Worm (Caenorhabditis elegans) whole organism, L4 larva: ENCODE data around the gene skr-14.
"Not testable (repeated sequence)": the region's sequence is repeated elsewhere in the genome, so short reads cannot be mapped to it uniquely, and the experiment has no call there.

Source experiments
- F44E2.7 ChIP-seq: fragments of 200-800 bp; sonication (Bioruptor generic); IDR thresholded peaks from 2 replicates; pipeline ENCODE4 v2.1.2; 2022; ENCODE audit warnings: missing genetic modification characterization, missing compliant biosample characterization
- F49E8.2 ChIP-seq: sonication (generic microtip); optimal IDR thresholded peaks from 2 replicates; lab custom pipeline; 2016; ENCODE audit warnings: missing compliant biosample characterization, mild to moderate bottlenecking, missing genetic modification characterization, borderline replicate concordance
- R02D3.7 ChIP-seq: fragments of 150-350 bp; sonication (generic microtip); optimal IDR thresholded peaks from 3 replicates; lab custom pipeline; 2014; ENCODE audit warnings: missing biosample characterization, missing genetic modification characterization
- Y105C5A.15 ChIP-seq: fragments of 200-800 bp; sonication (Bioruptor generic); IDR thresholded peaks from 2 replicates; pipeline ENCODE4 v1.3.6; 2022; ENCODE audit warnings: missing genetic modification characterization, missing compliant biosample characterization
- Y5F2A.4 ChIP-seq: fragments of 200-800 bp; sonication (Bioruptor generic); optimal IDR thresholded peaks from 2 replicates; lab custom pipeline; 2018; ENCODE audit warnings: mild to moderate bottlenecking, missing genetic modification characterization, missing compliant biosample characterization
- ZK337.2 ChIP-seq: fragments of 200-800 bp; sonication (Bioruptor generic); IDR thresholded peaks from 2 replicates; pipeline ENCODE4 v1.3.6; 2022; ENCODE audit warnings: missing genetic modification reagents, missing genetic modification characterization, missing compliant biosample characterization
- ZK546.5 ChIP-seq, 2 experiments: sonication (generic microtip); optimal IDR thresholded peaks; 2 replicates each; lab custom pipeline; 2017; ENCODE audit warnings: missing biosample characterization in 2 of 2, missing genetic modification characterization in 2 of 2
- aha-1 ChIP-seq: fragments of 150-350 bp; peaks from one replicate; lab custom pipeline; 2014; ENCODE audit warnings: missing biosample characterization, missing genetic modification characterization
- aly-2 ChIP-seq: sonication (generic microtip); optimal IDR thresholded peaks from 2 replicates; lab custom pipeline; 2018; ENCODE audit warnings: missing biosample characterization, missing genetic modification characterization
- cey-2 ChIP-seq: sonication (generic microtip); optimal IDR thresholded peaks from 3 replicates; lab custom pipeline; 2017; ENCODE audit warnings: missing genetic modification characterization, mild to moderate bottlenecking, missing compliant biosample characterization, antibody characterized with exemption, borderline replicate concordance; ENCODE audit not compliant: insufficient read depth
- daf-12 ChIP-seq: fragments of 150-350 bp; optimal IDR thresholded peaks from 2 replicates; lab custom pipeline; 2014; ENCODE audit warnings: missing biosample characterization, missing genetic modification reagents, missing genetic modification characterization
- dve-1 ChIP-seq: sonication (generic microtip); optimal IDR thresholded peaks from 2 replicates; lab custom pipeline; 2017; ENCODE audit warnings: antibody characterized with exemption, mild to moderate bottlenecking, missing genetic modification characterization, missing compliant biosample characterization; ENCODE audit not compliant: insufficient read depth
- hif-1 ChIP-seq, 2 experiments: sonication (generic microtip); optimal IDR thresholded peaks; 2 replicates each; lab custom pipeline; 2016 to 2017; ENCODE audit warnings: missing compliant biosample characterization in 2 of 2, missing genetic modification characterization in 2 of 2, missing genetic modification reagents in 2 of 2, missing genotype in 2 of 2, mild to moderate bottlenecking in 1 of 2
- jun-1 ChIP-seq: fragments of 150-350 bp; optimal IDR thresholded peaks from 2 replicates; lab custom pipeline; 2014; ENCODE audit warnings: missing biosample characterization, missing genetic modification reagents, missing genetic modification characterization
- lin-13 ChIP-seq: fragments of 150-350 bp; optimal IDR thresholded peaks from 2 replicates; lab custom pipeline; 2014; ENCODE audit warnings: missing biosample characterization, missing genetic modification reagents, missing genetic modification characterization
- lin-29 ChIP-seq: fragments of 200-800 bp; sonication (Bioruptor generic); IDR thresholded peaks from 2 replicates; pipeline ENCODE4 v1.3.6; 2022; ENCODE audit warnings: missing genetic modification reagents, missing genetic modification characterization, missing compliant biosample characterization
- lin-39 ChIP-seq: fragments of 150-350 bp; optimal IDR thresholded peaks from 2 replicates; lab custom pipeline; 2014; ENCODE audit warnings: missing biosample characterization, missing genetic modification reagents, missing genetic modification characterization
- lsy-2 ChIP-seq, 2 experiments: fragments of 150-350 bp in 1 of 2; sonication (generic microtip) in 1 of 2; optimal IDR thresholded peaks; 2 replicates each; lab custom pipeline; 2014 to 2017; ENCODE audit warnings: missing biosample characterization in 2 of 2, missing genetic modification characterization in 2 of 2
- mes-2 ChIP-seq: sonication (generic microtip); optimal IDR thresholded peaks from 2 replicates; lab custom pipeline; 2016; ENCODE audit warnings: missing genotype, mild to moderate bottlenecking, missing genetic modification characterization, missing compliant biosample characterization; ENCODE audit not compliant: poor library complexity, severe bottlenecking
- mxl-2 ChIP-seq: fragments of 200-800 bp; sonication (Bioruptor generic); conservative IDR thresholded peaks from 2 replicates; pipeline ENCODE4 v1.3.6; 2022; ENCODE audit warnings: missing genetic modification reagents, missing genetic modification characterization, missing compliant biosample characterization
- mxl-3 ChIP-seq: fragments of 200-800 bp; sonication (Bioruptor generic); optimal IDR thresholded peaks from 2 replicates; lab custom pipeline; 2018; ENCODE audit warnings: mild to moderate bottlenecking, missing genetic modification characterization, missing compliant biosample characterization
- nhr-10 ChIP-seq: fragments of 150-350 bp; optimal IDR thresholded peaks from 2 replicates; lab custom pipeline; 2014; ENCODE audit warnings: missing biosample characterization, missing genetic modification characterization
- nhr-11 ChIP-seq: fragments of 150-350 bp; optimal IDR thresholded peaks from 2 replicates; lab custom pipeline; 2014; ENCODE audit warnings: missing biosample characterization, missing genetic modification characterization
- nhr-111 ChIP-seq: fragments of 200-800 bp; sonication (Bioruptor generic); optimal IDR thresholded peaks from 2 replicates; lab custom pipeline; 2018; ENCODE audit warnings: mild to moderate bottlenecking, missing genetic modification characterization, missing compliant biosample characterization
- nhr-237 ChIP-seq: sonication (generic microtip); optimal IDR thresholded peaks from 2 replicates; lab custom pipeline; 2017; ENCODE audit warnings: missing biosample characterization, missing genetic modification characterization
- nhr-42 ChIP-seq: fragments of 200-800 bp; sonication (Bioruptor generic); IDR thresholded peaks from 2 replicates; pipeline ENCODE4 v1.3.6; 2022; ENCODE audit warnings: missing genetic modification characterization, missing compliant biosample characterization
- nhr-76 ChIP-seq: fragments of 150-350 bp; optimal IDR thresholded peaks from 2 replicates; lab custom pipeline; 2014; ENCODE audit warnings: missing biosample characterization, missing genetic modification characterization
- saeg-2 ChIP-seq: fragments of 200-800 bp; sonication (Bioruptor generic); IDR thresholded peaks from 2 replicates; pipeline ENCODE4 v1.3.6; 2022; ENCODE audit warnings: missing genetic modification reagents, missing genetic modification characterization, missing compliant biosample characterization
- set-16 ChIP-seq: fragments of 200-800 bp; sonication (Bioruptor generic); IDR thresholded peaks from 2 replicates; pipeline ENCODE4 v1.3.6; 2022; ENCODE audit warnings: missing genetic modification reagents, missing genetic modification characterization, missing compliant biosample characterization
- tra-1 ChIP-seq: fragments of 200-800 bp; sonication (Bioruptor generic); IDR thresholded peaks from 2 replicates; pipeline ENCODE4 v1.3.6; 2022; ENCODE audit warnings: missing genetic modification reagents, missing genetic modification characterization, missing compliant biosample characterization
- unc-130 ChIP-seq: sonication (generic microtip); optimal IDR thresholded peaks from 2 replicates; lab custom pipeline; 2016; ENCODE audit warnings: missing genetic modification reagents, missing genetic modification characterization, missing compliant biosample characterization
- unc-62 ChIP-seq, 3 experiments: fragments of 150-350 bp in 1 of 3; sonication (generic microtip); optimal IDR thresholded peaks in 2 of 3; peaks in 1 of 3; 1 replicate in 1 of 3; 2 replicates in 2 of 3; lab custom pipeline; 2014 to 2017; ENCODE audit warnings: missing biosample characterization in 3 of 3, missing genetic modification characterization in 3 of 3, missing genetic modification reagents in 3 of 3, missing genotype in 1 of 3
- zfp-2 ChIP-seq: sonication (generic microtip); optimal IDR thresholded peaks from 2 replicates; lab custom pipeline; 2016; ENCODE audit warnings: mild to moderate bottlenecking, missing genetic modification characterization, missing compliant biosample characterization
- zip-11 ChIP-seq: fragments of 200-800 bp; sonication (Bioruptor generic); IDR thresholded peaks from 2 replicates; pipeline ENCODE4 v1.3.6; 2022; ENCODE audit warnings: missing genetic modification characterization, missing compliant biosample characterization
- ztf-11 ChIP-seq: fragments of 150-350 bp; optimal IDR thresholded peaks from 2 replicates; lab custom pipeline; 2014; ENCODE audit warnings: missing biosample characterization, missing genetic modification characterization
- ztf-7 ChIP-seq: fragments of 150-350 bp; optimal IDR thresholded peaks from 2 replicates; lab custom pipeline; 2014; ENCODE audit warnings: missing biosample characterization, missing genetic modification characterization

Gene skr-14

DNA sequence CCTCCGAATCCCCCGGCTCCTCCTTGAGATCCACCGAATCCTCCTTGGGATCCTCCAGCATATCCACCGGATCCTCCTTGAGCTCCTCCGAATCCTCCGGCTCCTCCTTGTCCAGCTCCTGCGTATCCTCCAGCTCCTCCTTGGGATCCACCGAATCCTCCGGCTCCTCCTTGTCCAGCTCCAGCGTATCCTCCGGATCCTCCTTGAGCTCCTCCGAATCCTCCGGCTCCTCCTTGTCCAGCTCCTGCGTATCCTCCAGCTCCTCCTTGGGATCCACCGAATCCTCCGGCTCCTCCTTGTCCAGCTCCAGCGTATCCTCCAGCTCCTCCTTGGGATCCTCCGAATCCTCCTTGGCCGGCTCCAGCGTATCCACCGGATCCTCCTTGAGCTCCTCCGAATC, 10.8 kb upstream of the skr-14 start:
- TF ChIP-seq unc-62 (GFP tag; optimal IDR thresholded peaks at IDR 0.05 in 1 of 2; lab: Kevin White, UChicago) (peak in 1 of 2 experiments; percentile 22), set-16 (peak; percentile 46; the same call in 1 of the 2 replicates)
- TF ChIP-seq unc-62 (tag; optimal IDR thresholded peaks at IDR 0.05; lab: Kevin White, UChicago), result not testable (repeated sequence)

DNA sequence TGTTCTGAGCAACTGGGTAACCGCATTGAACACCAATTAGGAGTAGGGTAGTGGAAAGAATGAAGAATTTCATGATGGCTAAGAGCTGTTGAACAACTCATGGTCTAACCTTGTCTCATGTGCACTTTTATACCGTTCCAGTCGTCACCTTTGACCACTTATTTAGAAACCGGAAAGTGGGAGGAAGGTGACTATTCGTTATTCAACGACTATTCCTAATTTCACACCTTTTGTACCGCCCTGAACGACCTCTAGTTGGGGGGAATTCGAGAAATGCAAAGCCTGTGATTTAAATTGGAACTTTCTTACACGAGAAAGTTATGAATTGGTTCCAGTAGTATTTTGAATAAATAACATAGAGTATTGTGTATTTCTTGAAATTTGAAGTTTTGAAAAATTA, 8.2 kb upstream of the skr-14 start, which contains the start of gene Y47D7A.12:
Gene Y47D7A.12, minus strand, starts transcription at position 101 of the 400 bp plus-strand sequence.
- TF ChIP-seq F44E2.7 (GFP tag; lab: Robert Waterston, UW) (no peak), nhr-76 (tag; lab: Kevin White, UChicago) (no peak), mxl-3 (GFP tag; lab: Kevin White, UChicago) (no peak), cey-2 (tag; lab: Kevin White, UChicago) (no peak), nhr-42 (GFP tag; lab: Robert Waterston, UW) (no peak)

DNA sequence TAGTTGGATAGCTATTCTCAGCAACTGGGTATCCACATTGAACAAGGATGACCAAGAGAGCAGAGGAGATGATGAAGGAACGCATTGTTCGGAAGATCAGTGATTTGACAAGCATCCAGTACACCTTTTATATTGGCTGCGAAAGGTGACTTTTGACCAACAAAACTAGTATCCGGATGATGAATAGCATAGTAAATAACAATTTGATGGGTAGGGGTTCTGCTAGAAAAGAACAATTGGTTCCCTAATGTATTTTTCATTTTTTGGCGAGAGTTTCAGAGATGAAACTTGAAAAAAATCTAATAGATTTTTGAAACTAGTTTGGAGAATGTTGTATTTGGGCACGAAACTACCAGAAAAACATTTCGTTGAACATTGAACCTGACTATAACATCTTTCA, 6.8 kb upstream of the skr-14 start, which contains the start of gene Y47D7A.11:
Gene Y47D7A.11, minus strand, starts transcription at position 101 of the 400 bp plus-strand sequence.
- TF ChIP-seq lin-13 (GFP tag; lab: Kevin White, UChicago), result no peak
- TF ChIP-seq nhr-11 (tag; lab: Kevin White, UChicago), result no peak
- peak in 1 of 2 experiments; percentile 28 for TF ChIP-seq unc-62 (GFP tag; optimal IDR thresholded peaks at IDR 0.05 in 1 of 2; lab: Kevin White, UChicago)
- TF ChIP-seq unc-62 (tag; optimal IDR thresholded peaks at IDR 0.05; lab: Kevin White, UChicago), result no peak
- no peak for TF ChIP-seq cey-2 (tag; lab: Kevin White, UChicago)
- TF ChIP-seq ztf-7 (tag; lab: Kevin White, UChicago), result no peak
- TF ChIP-seq, all 104 proteins: peak for 1

DNA sequence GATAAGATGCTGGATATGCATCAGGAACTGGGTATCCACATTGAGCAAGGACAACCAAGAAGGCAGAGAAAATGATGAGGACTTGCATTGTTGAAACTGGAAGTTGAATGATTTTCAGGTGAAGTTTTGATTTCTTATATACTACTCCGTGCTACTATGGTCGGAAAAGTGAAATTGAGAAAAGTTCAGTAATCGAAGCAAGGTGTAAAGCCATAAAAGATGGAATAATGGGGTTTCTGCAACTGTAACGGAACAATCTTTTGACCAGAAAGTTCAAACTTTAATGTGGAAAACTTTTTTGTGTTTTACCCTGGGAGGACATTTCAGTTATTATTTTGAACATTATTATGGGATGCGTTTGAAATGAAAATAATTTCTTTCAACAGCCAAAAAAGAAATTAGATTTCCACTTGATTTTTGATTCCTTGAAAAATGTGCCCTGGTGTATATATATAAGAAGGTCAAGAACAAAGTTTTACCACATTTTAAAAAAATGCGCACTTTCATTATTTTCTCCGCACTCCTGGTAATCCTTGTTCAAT, 2.6 kb upstream of the skr-14 start, which contains the start of the genes Y47D7A.9 and Y47D7A.19:
Gene Y47D7A.9, minus strand, starts transcription at position 101 of the 542 bp plus-strand sequence.
Gene Y47D7A.19, plus strand, starts transcription at position 492 of the 542 bp plus-strand sequence.
- no peak for TF ChIP-seq nhr-237
- TF ChIP-seq aly-2, result no peak
- TF ChIP-seq ZK546.5 (tag; optimal IDR thresholded peaks at IDR 0.05; lab: Kevin White, UChicago), result no peak
- TF ChIP-seq ZK337.2, result no peak
- TF ChIP-seq ztf-11, result no peak
- no peak for TF ChIP-seq dve-1 (tag; lab: Kevin White, UChicago)
- no peak for TF ChIP-seq F49E8.2 (tag; lab: Kevin White, UChicago)
- no peak for TF ChIP-seq lin-39 (tag; lab: Kevin White, UChicago)
- no peak for TF ChIP-seq tra-1 (GFP tag; lab: Robert Waterston, UW)
- TF ChIP-seq Y5F2A.4 (GFP tag; lab: Kevin White, UChicago), result no peak
- TF ChIP-seq saeg-2, result no peak
- no peak for TF ChIP-seq zip-11 (GFP tag; lab: Robert Waterston, UW)
- TF ChIP-seq zfp-2 (tag; lab: Kevin White, UChicago), result no peak
- no peak for TF ChIP-seq lin-29 (GFP tag; lab: Robert Waterston, UW)
- no peak for TF ChIP-seq hif-1 (tag; optimal IDR thresholded peaks at IDR 0.05; lab: Kevin White, UChicago)
- TF ChIP-seq daf-12 (tag; lab: Kevin White, UChicago), result no peak
- TF ChIP-seq nhr-111 (GFP tag; lab: Kevin White, UChicago), result no peak
- TF ChIP-seq nhr-10, result no peak

DNA sequence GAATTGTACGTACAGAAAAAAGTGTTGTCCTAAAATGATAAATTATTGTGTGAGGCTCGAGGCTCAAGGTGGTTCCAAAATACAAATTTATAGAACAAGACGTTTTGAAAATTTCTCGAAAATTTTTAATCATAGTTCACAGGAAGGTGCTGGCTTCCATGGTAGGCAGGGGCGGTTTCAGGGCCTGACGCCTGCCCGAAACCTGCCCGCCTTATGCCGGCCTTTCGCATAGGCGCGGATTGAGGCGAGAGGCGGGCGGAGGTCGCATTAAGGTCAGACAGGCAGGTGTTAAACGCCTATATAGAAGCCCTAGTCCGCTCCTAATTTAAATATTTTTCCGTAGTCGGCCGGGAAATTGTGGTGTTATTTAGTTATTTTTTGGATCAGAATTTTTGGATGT, 1.7 kb upstream of the skr-14 start:
- TF ChIP-seq set-16 (peak; percentile 63; the same call in 1 of the 2 replicates), aha-1 (tag; lab: Kevin White, UChicago) (no peak)

DNA sequence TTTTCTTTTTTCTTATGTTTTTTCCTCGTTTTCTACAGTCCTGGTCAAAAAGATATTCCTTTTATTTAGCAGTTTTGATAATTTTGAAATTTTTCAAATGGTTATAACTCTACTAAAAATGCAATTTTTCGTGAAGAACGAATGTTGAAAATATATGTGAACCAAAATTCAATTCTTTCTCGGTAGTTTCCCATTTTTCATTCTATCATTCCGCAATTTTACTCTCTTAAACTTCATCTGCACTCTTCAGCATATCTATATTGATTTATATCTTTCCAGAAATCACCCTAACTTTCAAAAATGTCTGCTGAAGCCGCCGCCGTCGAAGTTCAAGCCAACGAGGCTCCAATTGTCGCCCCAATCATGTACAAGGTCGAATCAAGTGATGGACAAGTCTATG, 752 bp upstream of the skr-14 start, which contains the start of gene skr-7:
Gene skr-7, plus strand, starts transcription at position 301 of the 400 bp plus-strand sequence.
- TF ChIP-seq mxl-2, result no peak
- no peak for TF ChIP-seq R02D3.7 (tag; lab: Kevin White, UChicago)
- TF ChIP-seq jun-1 (tag; lab: Kevin White, UChicago), result no peak
- TF ChIP-seq unc-130, result no peak
- TF ChIP-seq ZK337.2, result no peak
- no peak for TF ChIP-seq lsy-2 (tag; optimal IDR thresholded peaks at IDR 0.05; lab: Kevin White, UChicago)
- TF ChIP-seq hif-1 (tag; optimal IDR thresholded peaks at IDR 0.05; lab: Kevin White, UChicago), result no peak
- no peak for TF ChIP-seq ztf-7 (tag; lab: Kevin White, UChicago)
- TF ChIP-seq aly-2, result no peak
- TF ChIP-seq Y105C5A.15 (GFP tag; lab: Robert Waterston, UW), result no peak
- TF ChIP-seq nhr-10, result no peak
- TF ChIP-seq Y5F2A.4 (GFP tag; lab: Kevin White, UChicago), result no peak
- no peak for TF ChIP-seq mes-2 (tag; lab: Kevin White, UChicago)
